Worm (Caenorhabditis elegans): ENCODE data around the gene F59A1.18.

DNA sequence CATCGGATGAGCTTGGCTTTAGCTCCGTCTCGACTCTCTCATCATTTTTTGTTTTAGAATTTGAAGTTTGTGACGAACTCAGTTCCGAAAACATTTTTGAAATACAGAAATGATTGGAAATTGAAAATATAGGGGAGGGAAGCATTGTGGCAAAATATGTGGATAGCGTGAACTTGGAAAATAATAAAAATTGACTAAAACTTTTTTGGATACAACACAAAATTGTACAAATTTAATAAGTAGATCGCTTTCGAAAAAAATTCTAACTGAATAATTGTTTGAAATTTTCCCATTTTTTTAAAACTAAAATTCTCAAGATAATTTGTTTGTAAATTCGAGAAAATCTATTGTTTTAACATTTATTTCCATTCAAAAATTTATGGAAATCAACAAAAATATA, 3.0 kb downstream of the F59A1.18 start, which contains the start of gene F59A1.15:
- no peak for TF ChIP-seq dao-5 (tag; optimal IDR thresholded peaks at IDR 0.05)
- no peak for TF ChIP-seq him-1 (tag; optimal IDR thresholded peaks at IDR 0.05)
- TF ChIP-seq W03F9.2 (tag; optimal IDR thresholded peaks at IDR 0.05) = no peak

All from whole organism, L4/young adult.